Fruit fly (Drosophila melanogaster): ENCODE data around the gene Sec71.

Sec71 gene

DNA sequence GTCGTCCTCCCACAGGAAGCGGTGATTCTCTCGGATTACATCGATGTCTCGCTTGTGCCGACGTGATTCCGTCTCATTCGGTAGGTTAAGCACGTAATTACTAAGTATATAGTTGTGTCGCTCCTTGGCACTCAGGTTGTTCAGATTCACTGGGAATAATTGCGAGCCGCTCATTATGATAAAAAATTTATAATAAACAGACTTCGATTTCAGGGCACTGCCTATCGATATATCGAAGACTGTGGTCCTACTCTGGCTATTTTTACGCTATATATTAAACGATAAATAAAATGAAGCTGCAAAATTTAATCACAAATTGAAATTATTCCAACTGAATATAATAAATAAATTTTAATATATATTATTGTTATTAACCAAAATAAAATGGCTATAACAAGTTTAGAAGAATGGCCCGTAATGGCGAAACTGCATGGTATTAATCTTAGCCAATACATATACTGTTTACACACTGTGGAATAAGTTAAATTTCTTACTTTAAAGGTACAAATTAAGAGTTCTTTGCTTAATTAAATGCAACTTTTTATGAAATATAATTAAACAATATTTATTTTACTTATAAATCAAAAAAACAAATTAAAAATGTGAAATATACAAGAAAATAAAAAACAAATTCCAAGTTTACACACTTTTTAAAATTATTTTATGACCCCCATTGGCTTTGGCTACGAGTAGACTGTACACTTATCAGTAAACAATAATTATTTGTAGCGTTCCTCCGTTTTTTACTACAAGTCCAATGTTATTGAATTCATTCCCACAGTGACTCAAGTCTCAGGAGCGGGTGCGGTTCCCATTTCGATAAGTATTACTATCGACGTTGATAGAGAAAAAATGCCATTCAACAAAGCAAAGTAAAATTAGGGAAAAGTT lies 9.8 kb upstream of the Sec71 start, which contains the start of gene Eato (continued):
- TF ChIP-seq CG8924 (tag; optimal IDR thresholded peaks at IDR 0.05) = peak; percentile 3
- no peak for TF ChIP-seq CG6689 (GFP tag; IDR thresholded peaks at IDR 0.05)
- peak; percentile 36 for TF ChIP-seq Nf-YC (tag; optimal IDR thresholded peaks at IDR 0.05)
- TF ChIP-seq CG6791 (GFP tag; IDR thresholded peaks at IDR 0.05; ENCODE audit: partially characterized antibody) = peak; percentile 44; the same call in 2 of the 3 replicates
- peak; percentile 4 for TF ChIP-seq Hr3 (GFP tag; optimal IDR thresholded peaks at IDR 0.05)
- TF ChIP-seq gfzf (GFP tag; optimal IDR thresholded peaks at IDR 0.05) = peak; percentile 25
- TF ChIP-seq Sin3A (optimal IDR thresholded peaks at IDR 0.05) = no peak

DNA sequence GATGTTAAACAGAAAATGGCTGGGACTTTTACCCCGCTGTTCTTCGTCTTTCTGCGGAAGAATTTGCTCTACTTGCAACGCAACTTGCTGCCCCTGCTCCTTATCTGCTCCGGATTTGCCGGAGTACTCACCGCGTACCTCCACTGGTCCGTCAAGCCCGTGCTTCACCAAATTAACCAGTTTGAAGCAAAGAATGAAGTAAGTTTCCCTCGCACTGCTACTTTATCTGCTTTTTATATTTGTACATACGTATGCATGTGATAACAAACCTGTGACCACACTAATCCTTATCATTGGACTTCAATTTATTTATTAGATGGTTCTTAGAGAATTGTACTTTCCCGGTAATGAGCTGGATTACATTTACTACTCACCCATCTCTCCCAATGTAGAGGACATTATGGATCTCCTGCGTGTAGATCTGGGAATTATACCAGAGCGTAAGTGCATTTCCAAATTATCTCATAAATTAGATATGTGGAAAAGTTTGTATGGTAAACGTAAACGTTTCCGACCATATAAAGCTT lies 9.1 kb upstream of the Sec71 start, which contains the start of gene CG16890:
Gene CG16890 (minus strand): TSS at position 184 of the 527 bp plus-strand sequence.
- TF ChIP-seq Doc3 (GFP tag; IDR thresholded peaks at IDR 0.05; ENCODE audit: partially characterized antibody) (0 out of 3 replicates have a peak, but pooled peaks have one; percentile 27), Dp (GFP tag; optimal IDR thresholded peaks at IDR 0.05) (no peak), CG4617 (GFP tag; optimal IDR thresholded peaks at IDR 0.05; ENCODE audit: borderline replicate concordance) (peak; percentile 14), sug (tag; optimal IDR thresholded peaks at IDR 0.05) (peak; percentile 36), CG2199 (GFP tag; IDR thresholded peaks at IDR 0.05) (0 out of 3 replicates have a peak, but pooled peaks have one; percentile 47), odd (GFP tag; optimal IDR thresholded peaks at IDR 0.05) (no peak), CG34422 (GFP tag; IDR thresholded peaks at IDR 0.05) (peak; percentile 6; the same call in 1 of the 3 replicates), HmgZ (tag; optimal IDR thresholded peaks at IDR 0.05) (no peak), CG16863 (GFP tag; optimal IDR thresholded peaks at IDR 0.05) (peak; percentile 10), fu2 (GFP tag; optimal IDR thresholded peaks at IDR 0.05) (peak; percentile 11), CG6689 (GFP tag; IDR thresholded peaks at IDR 0.05) (no peak), GATAe (GFP tag; conservative IDR thresholded peaks at IDR 0.05) (peak; percentile 65), pzg (GFP tag; optimal IDR thresholded peaks at IDR 0.05) (peak; percentile 7), exex (tag; optimal IDR thresholded peaks at IDR 0.05) (peak; percentile 28), CG14860 (GFP tag; IDR thresholded peaks at IDR 0.05; ENCODE audit: partially characterized antibody) (0 out of 3 replicates have a peak, but pooled peaks have one; percentile 7), knrl (GFP tag; IDR thresholded peaks at IDR 0.05; ENCODE audit: partially characterized antibody) (0 out of 3 replicates have a peak, but pooled peaks have one; percentile 6), CG34376 (GFP tag; optimal IDR thresholded peaks at IDR 0.05) (peak; percentile 73), MESR4 (GFP tag; optimal IDR thresholded peaks at IDR 0.05) (peak; percentile 90), Pdp1 (GFP tag; optimal IDR thresholded peaks at IDR 0.05) (peak in 1 of 2 experiments; percentile 14), Dfd (GFP tag; optimal IDR thresholded peaks at IDR 0.05) (no peak), grn (GFP tag; optimal IDR thresholded peaks at IDR 0.05) (peak; percentile 28), HLH4C (GFP tag; IDR thresholded peaks at IDR 0.05; ENCODE audit: partially characterized antibody) (peak; percentile 53; the same call in 2 of the 3 replicates), CG6791 (GFP tag; IDR thresholded peaks at IDR 0.05; ENCODE audit: partially characterized antibody) (peak; percentile 50; the same call in 1 of the 3 replicates), CG15514 (GFP tag; optimal IDR thresholded peaks at IDR 0.05) (peak; percentile 17), CG12769 (tag; optimal IDR thresholded peaks at IDR 0.05) (no peak), CG9437 (GFP tag; optimal IDR thresholded peaks at IDR 0.05) (no peak), CG3995 (GFP tag; optimal IDR thresholded peaks at IDR 0.05) (peak; percentile 81), CG17802 (tag; optimal IDR thresholded peaks at IDR 0.05) (no peak), MBD-R2 (GFP tag; IDR thresholded peaks at IDR 0.05) (0 out of 2 replicates have a peak, but pooled peaks have one; percentile 54), inv (GFP tag; IDR thresholded peaks at IDR 0.05; ENCODE audit: partially characterized antibody) (peak; percentile 40; the same call in 1 of the 2 replicates), CG2875 (GFP tag; optimal IDR thresholded peaks at IDR 0.05) (no peak), CG7963 (GFP tag; IDR thresholded peaks at IDR 0.05; ENCODE audit: partially characterized antibody) (0 out of 3 replicates have a peak, but pooled peaks have one; percentile 36), bbx (GFP tag; IDR thresholded peaks at IDR 0.05; ENCODE audit: partially characterized antibody) (0 out of 2 replicates have a peak, but pooled peaks have one; percentile 41), kay (GFP tag; optimal IDR thresholded peaks at IDR 0.05) (no peak)

Measured in whole organism, embryonic.